In the genomic region with DNA sequence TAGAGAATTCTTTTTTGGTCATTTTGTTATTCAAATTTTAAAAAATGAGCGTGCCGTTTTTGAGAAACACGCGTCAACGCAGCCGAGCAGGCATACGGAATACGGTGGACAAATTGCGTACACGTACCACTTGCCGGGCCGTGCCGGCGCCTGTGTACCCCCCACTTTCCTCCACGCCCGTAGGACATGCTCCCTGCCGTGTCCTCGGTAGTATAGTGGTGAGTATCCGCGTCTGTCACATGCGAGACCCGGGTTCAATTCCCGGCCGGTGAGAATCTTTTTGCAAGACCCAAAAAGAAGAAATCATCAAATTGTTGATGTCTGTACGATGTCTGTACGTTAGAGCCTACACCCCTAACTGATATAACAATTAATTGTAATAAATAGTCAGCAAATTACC, we compare ENCODE assay signal across 4 worm cellular contexts.
A peak's percentile ranks its signal among the peaks of the same experiment; 100 is the strongest.
TF ChIP-seq lines count a peak whose summit lies in the region.

No protein-coding gene starts in this region.

TF ChIP-seq in whole organism, L4 larva, 104 proteins besides CTCF, POLR2A, EP300 and RAD21 (continues in another document):
- TF ChIP-seq attf-4 (tag; optimal IDR thresholded peaks at IDR 0.05; lab: Kevin White, UChicago) (no peak), lin-15B (tag; optimal IDR thresholded peaks at IDR 0.05; lab: Kevin White, UChicago) (no peak), F10B5.3 (tag; optimal IDR thresholded peaks at IDR 0.05; lab: Kevin White, UChicago) (no peak), Y5F2A.4 (GFP tag; optimal IDR thresholded peaks at IDR 0.05; lab: Kevin White, UChicago) (no peak), mxl-3 (GFP tag; optimal IDR thresholded peaks at IDR 0.05; lab: Kevin White, UChicago) (peak; percentile 6), mep-1 (tag; optimal IDR thresholded peaks at IDR 0.05; lab: Kevin White, UChicago) (no peak), ZK546.5 (tag; optimal IDR thresholded peaks at IDR 0.05; lab: Kevin White, UChicago) (no peak), F26F4.8 (GFP tag; conservative IDR thresholded peaks at IDR 0.05; lab: Robert Waterston, UW) (0 out of 2 replicates have a peak, but pooled peaks have one; percentile 55), set-16 (GFP tag; IDR thresholded peaks at IDR 0.05; lab: Robert Waterston, UW) (peak; percentile 41), hlh-30 (tag; optimal IDR thresholded peaks at IDR 0.05; lab: Kevin White, UChicago; ENCODE audit: insufficient read depth) (peak; percentile 46), vab-7 (GFP tag; IDR thresholded peaks at IDR 0.05; lab: Robert Waterston, UW) (peak; percentile 67; the same call in 1 of the 2 replicates), T26A8.4 (GFP tag; IDR thresholded peaks at IDR 0.05; lab: Robert Waterston, UW) (no peak), nhr-25 (tag; optimal IDR thresholded peaks at IDR 0.05; lab: Kevin White, UChicago; ENCODE audit: borderline replicate concordance, insufficient read depth) (no peak), zag-1 (tag; optimal IDR thresholded peaks at IDR 0.05; lab: Kevin White, UChicago) (no peak), R02D3.7 (tag; optimal IDR thresholded peaks at IDR 0.05; lab: Kevin White, UChicago) (no peak), sdz-12 (GFP tag; optimal IDR thresholded peaks at IDR 0.05; lab: Kevin White, UChicago) (no peak), aha-1 (tag; lab: Kevin White, UChicago) (no peak), daf-19 (GFP tag; conservative IDR thresholded peaks at IDR 0.05; lab: Robert Waterston, UW) (no peak), tag-97 (GFP tag; IDR thresholded peaks at IDR 0.05; lab: Robert Waterston, UW) (no peak), mes-2 (tag; optimal IDR thresholded peaks at IDR 0.05; lab: Kevin White, UChicago; ENCODE audit: poor library complexity, severe bottlenecking) (peak; percentile 43), zip-11 (GFP tag; IDR thresholded peaks at IDR 0.05; lab: Robert Waterston, UW) (no peak)

TF ChIP-seq in whole organism, early embryonic, 17 proteins besides CTCF, POLR2A, EP300 and RAD21:
- TF ChIP-seq tbx-11 (GFP tag; IDR thresholded peaks at IDR 0.05; lab: Robert Waterston, UW) (no peak), F13C5.2 (tag; optimal IDR thresholded peaks at IDR 0.05; lab: Kevin White, UChicago) (no peak), scrt-1 (GFP tag; IDR thresholded peaks at IDR 0.05; lab: Robert Waterston, UW) (peak; percentile 42; the same call in 1 of the 2 replicates), sea-1 (GFP tag; conservative IDR thresholded peaks at IDR 0.05; lab: Robert Waterston, UW) (no peak), hnd-1 (tag; optimal IDR thresholded peaks at IDR 0.05; lab: Kevin White, UChicago) (no peak), ets-7 (tag; optimal IDR thresholded peaks at IDR 0.05; lab: Kevin White, UChicago) (no peak), ama-1 (optimal IDR thresholded peaks at IDR 0.05; lab: Kevin White, UChicago) (no peak), ceh-13 (GFP tag; optimal IDR thresholded peaks at IDR 0.05; lab: Kevin White, UChicago) (no peak), flt-1 (GFP tag; IDR thresholded peaks at IDR 0.05; lab: Robert Waterston, UW) (0 out of 2 replicates have a peak, but pooled peaks have one; percentile 27), aly-1 (tag; optimal IDR thresholded peaks at IDR 0.05; lab: Kevin White, UChicago) (no peak), ceh-36 (tag; optimal IDR thresholded peaks at IDR 0.05; lab: Kevin White, UChicago) (no peak), tbx-37 (GFP tag; conservative IDR thresholded peaks at IDR 0.05; lab: Robert Waterston, UW) (no peak), B0310.2 (tag; optimal IDR thresholded peaks at IDR 0.05; lab: Kevin White, UChicago) (no peak), tra-4 (tag; optimal IDR thresholded peaks at IDR 0.05; lab: Kevin White, UChicago) (no peak), pes-1 (GFP tag; IDR thresholded peaks at IDR 0.05; lab: Robert Waterston, UW) (0 out of 2 replicates have a peak, but pooled peaks have one; percentile 22), hmbx-1 (tag; optimal IDR thresholded peaks at IDR 0.05; lab: Kevin White, UChicago) (no peak), hmg-4 (GFP tag; optimal IDR thresholded peaks at IDR 0.05; lab: Kevin White, UChicago) (no peak)

TF ChIP-seq in whole organism, midembryonic, 9 proteins besides CTCF, POLR2A, EP300 and RAD21:
- 0 out of 2 replicates have a peak, but pooled peaks have one; percentile 58 for TF ChIP-seq tab-1 (GFP tag; IDR thresholded peaks at IDR 0.05; lab: Robert Waterston, UW)
- TF ChIP-seq flt-1 (GFP tag; IDR thresholded peaks at IDR 0.05; lab: Robert Waterston, UW): peak; percentile 44; the same call in 1 of the 2 replicates
- TF ChIP-seq med-1 (GFP tag; optimal IDR thresholded peaks at IDR 0.05; lab: Kevin White, UChicago; ENCODE audit: insufficient read depth): no peak
- no peak for TF ChIP-seq ztf-29 (GFP tag; IDR thresholded peaks at IDR 0.05; lab: Robert Waterston, UW)
- no peak for TF ChIP-seq T22C8.4 (GFP tag; IDR thresholded peaks at IDR 0.05; lab: Robert Waterston, UW)

TF ChIP-seq in whole organism, young adult, 124 proteins besides CTCF, POLR2A, EP300 and RAD21 (continues in another document):
- TF ChIP-seq aptf-2 (GFP tag; conservative IDR thresholded peaks at IDR 0.05; lab: Robert Waterston, UW): no peak
- TF ChIP-seq F39B2.1 (GFP tag; IDR thresholded peaks at IDR 0.05; lab: Robert Waterston, UW): no peak
- TF ChIP-seq attf-3 (GFP tag; conservative IDR thresholded peaks at IDR 0.05; lab: Robert Waterston, UW): 0 out of 2 replicates have a peak, but pooled peaks have one; percentile 26
- TF ChIP-seq ceh-100 (GFP tag; IDR thresholded peaks at IDR 0.05; lab: Robert Waterston, UW): no peak
- TF ChIP-seq Y95B8A.8 (GFP tag; IDR thresholded peaks at IDR 0.05; lab: Robert Waterston, UW): no peak
- no peak for TF ChIP-seq nfyb-1 (GFP tag; IDR thresholded peaks at IDR 0.05; lab: Robert Waterston, UW)
- TF ChIP-seq hrde-1 (tag; optimal IDR thresholded peaks at IDR 0.05; lab: Kevin White, UChicago; ENCODE audit: borderline replicate concordance): no peak
- TF ChIP-seq C06A6.2 (GFP tag; conservative IDR thresholded peaks at IDR 0.05; lab: Robert Waterston, UW): no peak
- TF ChIP-seq Y53G8AR.9 (GFP tag; conservative IDR thresholded peaks at IDR 0.05; lab: Robert Waterston, UW): no peak
- TF ChIP-seq sdz-38 (tag; optimal IDR thresholded peaks at IDR 0.05; lab: Kevin White, UChicago): no peak
- TF ChIP-seq somi-1 (GFP tag; optimal IDR thresholded peaks at IDR 0.05; lab: Kevin White, UChicago): no peak
- no peak for TF ChIP-seq nhr-179 (tag; optimal IDR thresholded peaks at IDR 0.05; lab: Kevin White, UChicago)
- TF ChIP-seq F22D6.2 (tag; optimal IDR thresholded peaks at IDR 0.05; lab: Kevin White, UChicago): no peak
- TF ChIP-seq attf-6 (GFP tag; IDR thresholded peaks at IDR 0.05; lab: Robert Waterston, UW): 0 out of 2 replicates have a peak, but pooled peaks have one; percentile 30
- TF ChIP-seq nhr-90 (tag; optimal IDR thresholded peaks at IDR 0.05; lab: Kevin White, UChicago): peak; percentile 24
- TF ChIP-seq zim-3 (tag; optimal IDR thresholded peaks at IDR 0.05; lab: Kevin White, UChicago): no peak
- peak; percentile 89 for TF ChIP-seq tbp1 (GFP tag; optimal IDR thresholded peaks at IDR 0.05; lab: Kevin White, UChicago)
- TF ChIP-seq unc-62 (GFP tag; optimal IDR thresholded peaks at IDR 0.05; lab: Kevin White, UChicago): no peak
- no peak for TF ChIP-seq B0336.3 (GFP tag; IDR thresholded peaks at IDR 0.05; lab: Robert Waterston, UW)
- TF ChIP-seq ztf-26 (tag; optimal IDR thresholded peaks at IDR 0.05; lab: Kevin White, UChicago): no peak
- no peak for TF ChIP-seq snpc-3.4 (tag; optimal IDR thresholded peaks at IDR 0.05; lab: Kevin White, UChicago)
- 0 out of 2 replicates have a peak, but pooled peaks have one; percentile 8 for TF ChIP-seq B0019.2 (GFP tag; conservative IDR thresholded peaks at IDR 0.05; lab: Robert Waterston, UW)
- TF ChIP-seq F33H1.4 (GFP tag; IDR thresholded peaks at IDR 0.05; lab: Robert Waterston, UW): peak; percentile 35; the same call in 1 of the 2 replicates
- no peak for TF ChIP-seq attf-5 (GFP tag; optimal IDR thresholded peaks at IDR 0.05; lab: Kevin White, UChicago)
- peak; percentile 60; the same call in 1 of the 2 replicates for TF ChIP-seq egl-44 (GFP tag; IDR thresholded peaks at IDR 0.05; lab: Robert Waterston, UW)
- no peak for TF ChIP-seq egl-18 (GFP tag; IDR thresholded peaks at IDR 0.05; lab: Robert Waterston, UW)
- TF ChIP-seq madf-6 (GFP tag; IDR thresholded peaks at IDR 0.05; lab: Robert Waterston, UW): no peak; the same call in 1 of the 2 replicates
- TF ChIP-seq ztf-22 (GFP tag; optimal IDR thresholded peaks at IDR 0.05; lab: Kevin White, UChicago): no peak
- no peak for TF ChIP-seq F57C9.4 (tag; optimal IDR thresholded peaks at IDR 0.05; lab: Kevin White, UChicago)
- no peak for TF ChIP-seq nfya-2 (GFP tag; IDR thresholded peaks at IDR 0.05; lab: Robert Waterston, UW)
- TF ChIP-seq B0261.1 (tag; optimal IDR thresholded peaks at IDR 0.05; lab: Kevin White, UChicago): peak; percentile 70
- TF ChIP-seq hmg-20 (GFP tag; IDR thresholded peaks at IDR 0.05; lab: Robert Waterston, UW): no peak
- no peak for TF ChIP-seq snpc-1.1 (tag; optimal IDR thresholded peaks at IDR 0.05; lab: Kevin White, UChicago; ENCODE audit: insufficient read depth)
- 0 out of 2 replicates have a peak, but pooled peaks have one; percentile 27 for TF ChIP-seq pbrm-1 (GFP tag; IDR thresholded peaks at IDR 0.05; lab: Robert Waterston, UW)
- TF ChIP-seq athp-1 (tag; optimal IDR thresholded peaks at IDR 0.05; lab: Kevin White, UChicago): no peak
- peak; percentile 7 for TF ChIP-seq lsl-1 (GFP tag; optimal IDR thresholded peaks at IDR 0.05; lab: Kevin White, UChicago)
- TF ChIP-seq mxl-1 (tag; optimal IDR thresholded peaks at IDR 0.05; lab: Kevin White, UChicago): no peak
- TF ChIP-seq T26A5.8 (tag; optimal IDR thresholded peaks at IDR 0.05; lab: Kevin White, UChicago): no peak
- no peak for TF ChIP-seq snpc-4 (GFP tag; optimal IDR thresholded peaks at IDR 0.05; lab: Kevin White, UChicago)
- peak in 1 of 4 experiments; percentile 31 for TF ChIP-seq snpc-4 (tag; optimal IDR thresholded peaks at IDR 0.05; lab: Kevin White, UChicago)
- peak; percentile 33; the same call in 1 of the 2 replicates for TF ChIP-seq cebp-2 (GFP tag; IDR thresholded peaks at IDR 0.05; lab: Robert Waterston, UW)
- peak in 1 of 2 experiments; percentile 10 for TF ChIP-seq let-607 (tag; optimal IDR thresholded peaks at IDR 0.05; lab: Kevin White, UChicago)
- TF ChIP-seq atf-7 (tag; optimal IDR thresholded peaks at IDR 0.05; lab: Kevin White, UChicago): no peak
- no peak for TF ChIP-seq ceh-40 (GFP tag; IDR thresholded peaks at IDR 0.05; lab: Robert Waterston, UW)
- TF ChIP-seq snpc-1.3 (tag; optimal IDR thresholded peaks at IDR 0.05; lab: Kevin White, UChicago; ENCODE audit: insufficient read depth): no peak
- TF ChIP-seq Y56A3A.18 (GFP tag; IDR thresholded peaks at IDR 0.05; lab: Robert Waterston, UW): 0 out of 2 replicates have a peak, but pooled peaks have one; percentile 29
- TF ChIP-seq tlf-1 (GFP tag; optimal IDR thresholded peaks at IDR 0.05; lab: Kevin White, UChicago): no peak

Comparison
In these comparisons a context has a peak if more than half of its experiments do, and no peak if none do; other contexts are left out.
1. Of the 7 proteins assayed by ChIP-seq in both whole organism, young adult and whole organism, L4 larva: peak only in whole organism, young adult: none; only in whole organism, L4 larva: unc-130; in both: none; in neither: 4; mixed calls (peak in some experiments, not most) for 2.